Fruit fly (Drosophila melanogaster): ENCODE measurements around the gene CG34376.
A peak's percentile ranks its signal among the peaks of the same experiment; 100 is the strongest.

Gene CG34376

DNA sequence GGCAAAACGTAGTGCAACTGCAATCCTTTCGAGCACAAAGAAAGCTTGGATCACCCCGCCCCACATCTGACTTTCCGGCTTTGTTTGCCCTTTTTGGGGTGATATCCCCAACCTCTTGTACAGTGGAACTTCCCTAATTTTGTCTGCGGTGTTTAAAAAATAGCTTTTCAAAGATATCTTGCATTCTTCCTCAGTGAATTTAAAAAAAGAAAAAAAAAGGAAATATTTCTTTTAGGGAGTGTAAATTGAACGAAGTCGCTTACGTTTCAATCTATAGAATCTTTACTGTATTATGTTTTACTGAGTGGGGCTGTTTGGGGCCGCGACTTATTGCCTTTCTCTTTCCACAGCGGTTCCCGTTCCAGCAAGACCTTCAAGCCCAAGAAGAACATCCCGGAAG, 26.3 kb upstream of the CG34376 start (continued):
- TF ChIP-seq Hr78 (GFP tag; optimal IDR thresholded peaks at IDR 0.05) (no peak), CG11456 (GFP tag; IDR thresholded peaks at IDR 0.05) (peak; percentile 87), prd (optimal IDR thresholded peaks at IDR 0.05) (no peak), prd (GFP tag; IDR thresholded peaks at IDR 0.05) (peak; percentile 82), dmrt99B (tag; optimal IDR thresholded peaks at IDR 0.05) (no peak), NK7.1 (GFP tag; optimal IDR thresholded peaks at IDR 0.05) (peak; percentile 46), CG32767 (GFP tag; IDR thresholded peaks at IDR 0.05) (peak; percentile 60; the same call in 1 of the 2 replicates), emc (GFP tag; optimal IDR thresholded peaks at IDR 0.05) (no peak), dmrt11E (tag; optimal IDR thresholded peaks at IDR 0.05) (peak; percentile 41), luna (GFP tag; optimal IDR thresholded peaks at IDR 0.05) (peak; percentile 37), CG17359 (tag; optimal IDR thresholded peaks at IDR 0.05) (peak; percentile 65), CG4328 (GFP tag; optimal IDR thresholded peaks at IDR 0.05) (no peak), CG34422 (GFP tag; IDR thresholded peaks at IDR 0.05) (peak; percentile 82), az2 (GFP tag; optimal IDR thresholded peaks at IDR 0.05) (peak; percentile 56), Hmr (GFP tag; optimal IDR thresholded peaks at IDR 0.05) (peak; percentile 56), CG42726 (GFP tag; IDR thresholded peaks at IDR 0.05; ENCODE audit: partially characterized antibody) (no peak), CG3726 (GFP tag; IDR thresholded peaks at IDR 0.05) (0 out of 3 replicates have a peak, but pooled peaks have one; percentile 32), sug (tag; optimal IDR thresholded peaks at IDR 0.05) (peak; percentile 26), CG1024 (GFP tag; IDR thresholded peaks at IDR 0.05) (no peak), Nf-YA (GFP tag; IDR thresholded peaks at IDR 0.05) (0 out of 2 replicates have a peak, but pooled peaks have one; percentile 28), CG18476 (GFP tag; optimal IDR thresholded peaks at IDR 0.05) (peak; percentile 0), CG14710 (tag; optimal IDR thresholded peaks at IDR 0.05) (no peak), Lhr (GFP tag; optimal IDR thresholded peaks at IDR 0.05) (no peak), knrl (GFP tag; IDR thresholded peaks at IDR 0.05; ENCODE audit: partially characterized antibody) (no peak), HmgD (GFP tag; optimal IDR thresholded peaks at IDR 0.05) (no peak), CG13287 (GFP tag; IDR thresholded peaks at IDR 0.05; ENCODE audit: partially characterized antibody) (no peak), Rfx (GFP tag; IDR thresholded peaks at IDR 0.05) (peak; percentile 84), tio (GFP tag; optimal IDR thresholded peaks at IDR 0.05) (no peak), CoRest (tag; optimal IDR thresholded peaks at IDR 0.05) (no peak), CG12659 (GFP tag; optimal IDR thresholded peaks at IDR 0.05) (peak; percentile 44), cad (GFP tag; optimal IDR thresholded peaks at IDR 0.05) (no peak), Hr51 (GFP tag; optimal IDR thresholded peaks at IDR 0.05) (no peak), CG30020 (tag; optimal IDR thresholded peaks at IDR 0.05) (no peak), CG15601 (tag; optimal IDR thresholded peaks at IDR 0.05) (no peak), caup (GFP tag; optimal IDR thresholded peaks at IDR 0.05; ENCODE audit: severe bottlenecking) (peak; percentile 33), chm (GFP tag; IDR thresholded peaks at IDR 0.05) (0 out of 2 replicates have a peak, but pooled peaks have one; percentile 11), Lpt (GFP tag; optimal IDR thresholded peaks at IDR 0.05) (no peak), CG16815 (GFP tag; optimal IDR thresholded peaks at IDR 0.05) (peak; percentile 40), sisA (GFP tag; IDR thresholded peaks at IDR 0.05) (peak; percentile 42; the same call in 1 of the 2 replicates), odd (GFP tag; optimal IDR thresholded peaks at IDR 0.05) (no peak), Nf-YC (tag; optimal IDR thresholded peaks at IDR 0.05) (no peak), CG43689 (GFP tag; IDR thresholded peaks at IDR 0.05) (no peak), twi (tag; optimal IDR thresholded peaks at IDR 0.05) (peak; percentile 24), abd-A (tag; optimal IDR thresholded peaks at IDR 0.05) (no peak), zf30C (GFP tag; optimal IDR thresholded peaks at IDR 0.05) (no peak), hkb (optimal IDR thresholded peaks at IDR 0.05) (peak; percentile 43), hkb (GFP tag; IDR thresholded peaks at IDR 0.05) (peak; percentile 86), CG17912 (GFP tag; optimal IDR thresholded peaks at IDR 0.05) (no peak), CG11247 (GFP tag; IDR thresholded peaks at IDR 0.05) (peak; percentile 63; the same call in 1 of the 2 replicates), trem (tag; optimal IDR thresholded peaks at IDR 0.05) (no peak), Elba2 (GFP tag; optimal IDR thresholded peaks at IDR 0.05) (no peak)
